Worm (Caenorhabditis elegans) whole organism, L3 larva: ENCODE results near the gene vps-50.

ENCODE experiments used
- R02D3.7 ChIP-seq: fragments of 150-350 bp; optimal IDR thresholded peaks from 2 replicates; lab custom pipeline; 2014; ENCODE audit warnings: missing biosample characterization, missing genetic modification characterization
- ZK546.5 ChIP-seq: sonication (generic microtip); optimal IDR thresholded peaks from 2 replicates; lab custom pipeline; 2017; ENCODE audit warnings: missing biosample characterization, missing genetic modification characterization
- aly-2 ChIP-seq: fragments of 150-350 bp; optimal IDR thresholded peaks from 2 replicates; lab custom pipeline; 2014; ENCODE audit warnings: missing biosample characterization, missing genetic modification characterization
- ama-1 ChIP-seq: fragments of 150-350 bp; optimal IDR thresholded peaks from 2 replicates; lab custom pipeline; 2018
- ceh-16 ChIP-seq: sonication (generic microtip); optimal IDR thresholded peaks from 2 replicates; lab custom pipeline; 2017; ENCODE audit warnings: missing biosample characterization, missing genetic modification characterization
- ceh-28 ChIP-seq: fragments of 150-350 bp; optimal IDR thresholded peaks from 2 replicates; lab custom pipeline; 2014; ENCODE audit warnings: missing biosample characterization, missing genetic modification reagents, missing genetic modification characterization
- ceh-82 ChIP-seq: fragments of 150-350 bp; optimal IDR thresholded peaks from 2 replicates; lab custom pipeline; 2014; ENCODE audit warnings: missing biosample characterization, missing genetic modification characterization
- ceh-9 ChIP-seq: sonication (generic microtip); optimal IDR thresholded peaks from 2 replicates; lab custom pipeline; 2018; ENCODE audit warnings: missing biosample characterization, missing genetic modification characterization
- daf-12 ChIP-seq: fragments of 150-350 bp; optimal IDR thresholded peaks from 2 replicates; lab custom pipeline; 2014; ENCODE audit warnings: missing biosample characterization, missing genetic modification reagents, missing genetic modification characterization
- egl-27 ChIP-seq: sonication (generic microtip); optimal IDR thresholded peaks from 4 replicates; lab custom pipeline; 2017; ENCODE audit warnings: missing biosample characterization, missing genetic modification reagents, missing genetic modification characterization
- elt-1 ChIP-seq: fragments of 150-350 bp; optimal IDR thresholded peaks from 2 replicates; lab custom pipeline; 2014; ENCODE audit warnings: missing biosample characterization, missing genetic modification characterization
- elt-3 ChIP-seq, 3 experiments: fragments of 150-350 bp in 1 of 3; sonication (generic microtip) in 2 of 3; optimal IDR thresholded peaks; 2 replicates in 2 of 3; 4 replicates in 1 of 3; lab custom pipeline; 2014 to 2017; ENCODE audit warnings: missing biosample characterization in 3 of 3, missing genetic modification characterization in 3 of 3
- eor-1 ChIP-seq, 2 experiments: fragments of 150-350 bp; optimal IDR thresholded peaks; 2 replicates each; lab custom pipeline; 2014 to 2018; ENCODE audit warnings: missing biosample characterization in 2 of 2, missing genetic modification characterization in 2 of 2
- fkh-10 ChIP-seq: sonication (generic microtip); optimal IDR thresholded peaks from 2 replicates; lab custom pipeline; 2017; ENCODE audit warnings: missing biosample characterization, missing genetic modification reagents, missing genetic modification characterization
- fos-1 ChIP-seq: fragments of 150-350 bp; optimal IDR thresholded peaks from 2 replicates; lab custom pipeline; 2014; ENCODE audit warnings: missing biosample characterization, missing genetic modification characterization
- hmg-11 ChIP-seq: sonication (generic microtip); optimal IDR thresholded peaks from 2 replicates; lab custom pipeline; 2016; ENCODE audit warnings: missing genetic modification characterization, missing compliant biosample characterization
- jun-1 ChIP-seq: fragments of 150-350 bp; optimal IDR thresholded peaks from 2 replicates; lab custom pipeline; 2014; ENCODE audit warnings: missing biosample characterization, missing genetic modification reagents, missing genetic modification characterization
- lin-39 ChIP-seq: fragments of 150-350 bp; optimal IDR thresholded peaks from 2 replicates; lab custom pipeline; 2018; ENCODE audit warnings: missing biosample characterization, missing genetic modification reagents, missing genetic modification characterization
- lsy-12 ChIP-seq: sonication (generic microtip); optimal IDR thresholded peaks from 2 replicates; lab custom pipeline; 2016; ENCODE audit warnings: mild to moderate bottlenecking, missing genetic modification characterization, missing compliant biosample characterization
- mdl-1 ChIP-seq: fragments of 150-350 bp; optimal IDR thresholded peaks from 2 replicates; lab custom pipeline; 2014; ENCODE audit warnings: missing biosample characterization, missing genetic modification characterization
- mml-1 ChIP-seq: fragments of 150-350 bp; sonication (generic microtip); optimal IDR thresholded peaks from 3 replicates; lab custom pipeline; 2014; ENCODE audit warnings: missing biosample characterization, missing genetic modification characterization
- nfya-1 ChIP-seq: sonication (generic microtip); optimal IDR thresholded peaks from 2 replicates; lab custom pipeline; 2017; ENCODE audit warnings: missing genetic modification characterization, mild to moderate bottlenecking, missing compliant biosample characterization, antibody characterized with exemption, moderate library complexity; ENCODE audit not compliant: insufficient read depth
- nhr-11 ChIP-seq: fragments of 150-350 bp; optimal IDR thresholded peaks from 2 replicates; lab custom pipeline; 2014; ENCODE audit warnings: missing biosample characterization, missing genetic modification characterization
- nhr-12 ChIP-seq: fragments of 150-350 bp; optimal IDR thresholded peaks from 2 replicates; lab custom pipeline; 2014; ENCODE audit warnings: missing biosample characterization, missing genetic modification characterization
- nhr-23 ChIP-seq: fragments of 150-350 bp; optimal IDR thresholded peaks from 2 replicates; lab custom pipeline; 2014; ENCODE audit warnings: missing biosample characterization, missing genetic modification reagents, missing genetic modification characterization
- nhr-237 ChIP-seq: fragments of 150-350 bp; optimal IDR thresholded peaks from 2 replicates; lab custom pipeline; 2014; ENCODE audit warnings: missing biosample characterization, missing genetic modification characterization
- nhr-25 ChIP-seq: sonication (generic microtip); optimal IDR thresholded peaks from 2 replicates; lab custom pipeline; 2017; ENCODE audit warnings: missing biosample characterization, missing genetic modification characterization
- nhr-43 ChIP-seq: sonication (generic microtip); optimal IDR thresholded peaks from 2 replicates; lab custom pipeline; 2016; ENCODE audit warnings: mild to moderate bottlenecking, missing genetic modification characterization, missing compliant biosample characterization; ENCODE audit not compliant: poor library complexity, severe bottlenecking
- nhr-67 ChIP-seq: fragments of 150-350 bp; optimal IDR thresholded peaks from 2 replicates; lab custom pipeline; 2014; ENCODE audit warnings: missing biosample characterization, missing genetic modification characterization
- nhr-76 ChIP-seq: fragments of 150-350 bp; sonication (generic microtip); optimal IDR thresholded peaks from 5 replicates; lab custom pipeline; 2014; ENCODE audit warnings: missing biosample characterization, missing genetic modification characterization
- nhr-77 ChIP-seq: fragments of 150-350 bp; optimal IDR thresholded peaks from 2 replicates; lab custom pipeline; 2014; ENCODE audit warnings: missing biosample characterization, missing genetic modification characterization
- pha-4 ChIP-seq: fragments of 150-350 bp; optimal IDR thresholded peaks from 2 replicates; lab custom pipeline; 2014; ENCODE audit warnings: missing biosample characterization, missing genetic modification reagents, missing genetic modification characterization
- pqm-1 ChIP-seq: fragments of 150-350 bp; optimal IDR thresholded peaks from 2 replicates; lab custom pipeline; 2017; ENCODE audit warnings: missing biosample characterization, missing genetic modification characterization, inconsistent platforms
- skn-1 ChIP-seq: fragments of 150-350 bp; optimal IDR thresholded peaks from 2 replicates; lab custom pipeline; 2014; ENCODE audit warnings: missing biosample characterization, missing genetic modification characterization
- snpc-4 ChIP-seq: fragments of 150-350 bp; optimal IDR thresholded peaks from 2 replicates; lab custom pipeline; 2014; ENCODE audit warnings: missing biosample characterization, missing genetic modification characterization
- unc-62 ChIP-seq: fragments of 150-350 bp; sonication (generic microtip); optimal IDR thresholded peaks from 4 replicates; lab custom pipeline; 2014; ENCODE audit warnings: missing biosample characterization, missing genetic modification reagents, missing genetic modification characterization
- zag-1 ChIP-seq: fragments of 150-350 bp; optimal IDR thresholded peaks from 2 replicates; lab custom pipeline; 2014; ENCODE audit warnings: missing biosample characterization, missing genetic modification characterization
- ztf-11 ChIP-seq: fragments of 150-350 bp; optimal IDR thresholded peaks from 2 replicates; lab custom pipeline; 2014; ENCODE audit warnings: missing biosample characterization, missing genetic modification characterization

vps-50 gene

DNA sequence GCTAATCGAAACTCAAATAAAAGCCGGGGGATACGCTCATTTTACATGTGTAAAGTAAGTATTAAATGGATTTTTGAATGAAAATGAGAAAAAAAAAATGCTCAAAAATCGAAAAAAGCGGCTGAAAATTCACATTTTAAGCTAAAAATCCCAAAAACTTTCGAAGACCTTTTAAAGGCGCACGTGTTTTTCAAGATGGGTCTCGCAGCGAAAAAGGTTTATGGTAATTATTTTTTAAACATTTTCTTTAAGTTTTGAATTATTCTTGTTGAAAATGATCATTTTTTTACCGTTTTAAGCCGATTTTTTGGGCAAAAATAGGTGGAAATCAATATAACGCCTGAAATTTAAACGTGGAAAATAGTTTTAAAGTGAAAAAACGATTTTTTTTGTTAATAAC is 1.2 kb downstream of the vps-50 start:
- TF ChIP-seq daf-12 = no peak
- TF ChIP-seq lsy-12 (tag; lab: Kevin White, UChicago) = no peak
- TF ChIP-seq nfya-1 (tag; lab: Kevin White, UChicago) = no peak
- no peak for TF ChIP-seq elt-1 (tag; lab: Kevin White, UChicago)
- no peak for TF ChIP-seq nhr-77 (tag; lab: Kevin White, UChicago)
- TF ChIP-seq ceh-28 (tag; lab: Kevin White, UChicago) = no peak
- TF ChIP-seq nhr-11 (tag; lab: Kevin White, UChicago) = no peak
- TF ChIP-seq eor-1 (tag; optimal IDR thresholded peaks at IDR 0.05; lab: Kevin White, UChicago) = no peak
- TF ChIP-seq, all 47 proteins: peak for 0

DNA sequence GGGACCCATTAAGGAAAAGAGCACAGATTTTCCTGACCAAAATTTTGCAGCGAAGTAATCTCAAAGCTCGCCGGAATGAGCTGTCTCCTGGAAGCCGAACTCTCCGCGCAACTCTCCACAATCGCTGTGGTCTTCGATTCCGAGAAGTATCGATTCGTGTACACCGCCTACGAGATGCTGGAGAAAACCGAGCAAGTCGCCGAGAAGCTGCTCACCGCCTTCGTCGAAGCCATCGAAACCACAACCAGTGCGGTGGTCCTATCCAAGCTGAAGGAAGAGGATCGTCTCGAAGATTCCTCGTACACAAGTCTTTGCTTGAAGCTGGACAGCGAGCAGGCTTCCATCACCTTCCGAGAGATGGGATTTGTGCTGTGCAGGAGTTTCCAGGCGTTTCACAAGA is 1.8 kb downstream of the vps-50 start:
- TF ChIP-seq ama-1 (no peak), lin-39 (tag; lab: Kevin White, UChicago) (no peak), nhr-76 (tag; lab: Kevin White, UChicago) (no peak), lsy-12 (tag; lab: Kevin White, UChicago) (no peak), nhr-11 (tag; lab: Kevin White, UChicago) (no peak), ZK546.5 (tag; lab: Kevin White, UChicago) (no peak), R02D3.7 (tag; lab: Kevin White, UChicago) (no peak), egl-27 (no peak), fkh-10 (GFP tag; lab: Kevin White, UChicago) (no peak), mdl-1 (tag; lab: Kevin White, UChicago) (no peak), ceh-9 (tag; lab: Kevin White, UChicago) (no peak), ceh-16 (tag; lab: Kevin White, UChicago) (no peak), nhr-25 (tag; lab: Kevin White, UChicago) (no peak), pha-4 (tag; lab: Kevin White, UChicago) (no peak), unc-62 (GFP tag; lab: Kevin White, UChicago) (no peak), jun-1 (no peak), ceh-82 (tag; lab: Kevin White, UChicago) (no peak), nhr-12 (tag; lab: Kevin White, UChicago) (no peak), pqm-1 (tag; lab: Kevin White, UChicago) (no peak)

DNA sequence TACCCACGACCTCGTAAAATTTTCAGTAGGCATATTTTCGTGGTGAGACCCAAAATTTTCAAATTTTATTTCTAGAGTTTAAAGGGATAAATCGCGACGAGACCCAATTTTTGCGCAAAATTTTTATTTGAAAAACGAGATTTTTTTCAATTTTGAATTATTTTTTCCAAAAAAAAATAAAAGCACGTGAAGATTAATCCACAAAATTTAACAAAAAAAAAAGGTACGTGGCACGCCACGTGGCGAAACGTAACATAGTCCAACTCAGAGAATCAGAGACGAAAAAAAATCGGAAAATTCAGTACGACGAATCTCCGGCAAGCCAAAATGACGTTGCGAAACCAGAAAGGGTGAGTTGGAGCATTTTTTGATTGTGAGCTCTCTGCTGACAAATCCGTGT is 6.1 kb downstream of the vps-50 start, which contains the start of gene C44B9.2:
TSS of gene C44B9.2 (plus strand) at position 301 of the 400 bp plus-strand sequence.
- TF ChIP-seq nhr-237 (tag; lab: Kevin White, UChicago) (no peak), fos-1 (tag; lab: Kevin White, UChicago) (no peak), elt-3 (tag; optimal IDR thresholded peaks at IDR 0.05; lab: Kevin White, UChicago) (no peak), snpc-4 (tag; lab: Kevin White, UChicago) (no peak), ztf-11 (tag; lab: Kevin White, UChicago) (no peak), hmg-11 (tag; lab: Kevin White, UChicago) (no peak), zag-1 (no peak), ama-1 (no peak), pha-4 (tag; lab: Kevin White, UChicago) (no peak), daf-12 (no peak), eor-1 (tag; optimal IDR thresholded peaks at IDR 0.05; lab: Kevin White, UChicago) (no peak), mml-1 (tag; lab: Kevin White, UChicago) (no peak), nfya-1 (tag; lab: Kevin White, UChicago) (no peak), nhr-11 (tag; lab: Kevin White, UChicago) (no peak), nhr-23 (no peak), skn-1 (tag; lab: Kevin White, UChicago) (no peak), R02D3.7 (tag; lab: Kevin White, UChicago) (no peak), nhr-43 (tag; lab: Kevin White, UChicago) (no peak), nhr-67 (tag; lab: Kevin White, UChicago) (no peak)

ce11 chrIII:10877542-10877941 is 8.5 kb downstream of the vps-50 start:
- no peak for TF ChIP-seq aly-2 (tag; lab: Kevin White, UChicago)
- TF ChIP-seq skn-1 (tag; lab: Kevin White, UChicago) = no peak
- TF ChIP-seq ceh-9 (tag; lab: Kevin White, UChicago) = no peak
- TF ChIP-seq elt-1 (tag; lab: Kevin White, UChicago) = no peak
- TF ChIP-seq ama-1 = no peak
- TF ChIP-seq mdl-1 (tag; lab: Kevin White, UChicago) = no peak
